Worm (Caenorhabditis elegans): ENCODE measurements around the gene str-8.

DNA sequence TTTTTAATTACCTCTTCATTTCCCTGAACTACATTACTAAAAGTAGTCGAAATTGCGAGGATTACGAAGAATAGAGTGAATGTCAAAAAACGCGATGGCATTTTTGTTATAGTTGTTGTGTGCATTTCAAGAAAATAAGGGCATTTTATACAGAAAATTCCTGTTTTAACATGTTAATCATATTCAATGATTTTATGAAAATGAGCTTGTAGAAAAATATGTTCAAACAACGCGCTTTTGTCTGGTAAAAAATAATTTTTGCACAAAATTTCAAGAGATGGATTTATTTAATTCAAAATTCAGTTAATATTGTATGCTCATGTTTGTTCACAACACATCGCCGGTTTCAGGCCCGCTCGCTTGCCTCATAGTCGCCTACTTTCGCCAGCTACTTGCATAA is 43.3 kb downstream of the str-8 start, which contains the start of gene T26E4.10:
- TF ChIP-seq egl-27 (tag; optimal IDR thresholded peaks at IDR 0.05) (no peak), unc-39 (tag; optimal IDR thresholded peaks at IDR 0.05) (no peak), lin-15B (tag; optimal IDR thresholded peaks at IDR 0.05) (no peak), aly-2 (tag; optimal IDR thresholded peaks at IDR 0.05) (no peak), nfya-1 (tag; optimal IDR thresholded peaks at IDR 0.05; ENCODE audit: insufficient read depth) (no peak), unc-62 (GFP tag; optimal IDR thresholded peaks at IDR 0.05) (no peak), zag-1 (tag; optimal IDR thresholded peaks at IDR 0.05) (no peak), skn-1 (tag; optimal IDR thresholded peaks at IDR 0.05) (no peak), snpc-4 (tag; optimal IDR thresholded peaks at IDR 0.05) (no peak), eor-1 (tag; optimal IDR thresholded peaks at IDR 0.05) (no peak)

All from whole organism, L3 larva.